Fruit fly (Drosophila melanogaster) whole organism, prepupa: ENCODE measurements around the gene SCAR.

ENCODE experiments used
- CG10631 ChIP-seq: fragments of 200-800 bp; sonication (Bioruptor generic); optimal IDR thresholded peaks from 2 replicates; lab custom pipeline; 2016; ENCODE audit warnings: missing biosample characterization, missing genetic modification characterization
- CG10669 ChIP-seq: fragments of 200-800 bp; sonication (Bioruptor generic); optimal IDR thresholded peaks from 3 replicates; lab custom pipeline; 2018; ENCODE audit warnings: missing biosample characterization, mild to moderate bottlenecking, missing genetic modification characterization, moderate library complexity
- CG11294 ChIP-seq: fragments of 200-800 bp; sonication (Bioruptor generic); IDR thresholded peaks from 2 replicates; pipeline ENCODE4 v1.3.6; 2022; ENCODE audit warnings: missing biosample characterization, missing genetic modification characterization
- CG11902 ChIP-seq: fragments of 200-800 bp; sonication (Bioruptor generic); optimal IDR thresholded peaks from 3 replicates; lab custom pipeline; 2016; ENCODE audit warnings: missing biosample characterization, missing genetic modification characterization
- CG1621 ChIP-seq: fragments of 200-800 bp; sonication (Bioruptor generic); optimal IDR thresholded peaks from 3 replicates; lab custom pipeline; 2018; ENCODE audit warnings: missing biosample characterization, mild to moderate bottlenecking, missing genetic modification characterization
- CG16779 ChIP-seq: fragments of 200-800 bp; sonication (Bioruptor generic); optimal IDR thresholded peaks from 3 replicates; lab custom pipeline; 2017; ENCODE audit warnings: missing biosample characterization, mild to moderate bottlenecking, missing genetic modification characterization
- CG3032 ChIP-seq: fragments of 200-800 bp; optimal IDR thresholded peaks from 2 replicates; lab custom pipeline; 2019; ENCODE audit warnings: missing biosample characterization, mild to moderate bottlenecking, missing genetic modification characterization, moderate library complexity
- CG31627 ChIP-seq: fragments of 200-800 bp; sonication (Bioruptor generic); optimal IDR thresholded peaks from 3 replicates; lab custom pipeline; 2016; ENCODE audit warnings: missing biosample characterization, missing genetic modification characterization
- CG32006 ChIP-seq: fragments of 200-800 bp; sonication (Bioruptor generic); optimal IDR thresholded peaks from 3 replicates; lab custom pipeline; 2017; ENCODE audit warnings: missing biosample characterization, mild to moderate bottlenecking, missing genetic modification characterization
- CG6276 ChIP-seq: fragments of 200-800 bp; sonication (Bioruptor generic); optimal IDR thresholded peaks from 2 replicates; lab custom pipeline; 2017; ENCODE audit warnings: missing biosample characterization, mild to moderate bottlenecking, missing genetic modification characterization
- CG6808 ChIP-seq: fragments of 200-800 bp; sonication (Bioruptor generic); optimal IDR thresholded peaks from 3 replicates; lab custom pipeline; 2017; ENCODE audit warnings: missing biosample characterization, missing genetic modification characterization, mild to moderate bottlenecking, moderate library complexity, missing genetic modification reagents
- CG7368 ChIP-seq: fragments of 200-800 bp; sonication (Bioruptor generic); optimal IDR thresholded peaks from 3 replicates; lab custom pipeline; 2016; ENCODE audit warnings: missing biosample characterization, missing genetic modification characterization
- CG8319 ChIP-seq: fragments of 200-800 bp; sonication (Bioruptor generic); optimal IDR thresholded peaks from 3 replicates; lab custom pipeline; 2016; ENCODE audit warnings: missing biosample characterization, missing genetic modification characterization
- CG8632 ChIP-seq: fragments of 200-800 bp; sonication (Bioruptor generic); optimal IDR thresholded peaks from 3 replicates; lab custom pipeline; 2016; ENCODE audit warnings: missing biosample characterization, missing genetic modification characterization
- CG9139 ChIP-seq: fragments of 200-800 bp; sonication (Bioruptor generic); optimal IDR thresholded peaks from 3 replicates; lab custom pipeline; 2017; ENCODE audit warnings: missing biosample characterization, mild to moderate bottlenecking, missing genetic modification characterization
- Eip75B ChIP-seq: fragments of 200-800 bp; sonication (Bioruptor generic); optimal IDR thresholded peaks from 3 replicates; lab custom pipeline; 2016; ENCODE audit warnings: missing biosample characterization, missing genetic modification characterization
- Eip78C ChIP-seq: fragments of 200-800 bp; sonication (Bioruptor generic); peaks from one replicate; lab custom pipeline; 2016; ENCODE audit warnings: missing biosample characterization, missing genetic modification characterization
- Ets21C ChIP-seq: fragments of 200-800 bp; sonication (Bioruptor generic); optimal IDR thresholded peaks from 3 replicates; lab custom pipeline; 2016; ENCODE audit warnings: missing biosample characterization, missing genetic modification characterization
- Hr39 ChIP-seq: fragments of 200-800 bp; sonication (Bioruptor generic); optimal IDR thresholded peaks from 2 replicates; lab custom pipeline; 2016; ENCODE audit warnings: missing biosample characterization, missing genetic modification characterization
- Hr4 ChIP-seq: fragments of 200-800 bp; sonication (Bioruptor generic); optimal IDR thresholded peaks from 3 replicates; lab custom pipeline; 2016; ENCODE audit warnings: missing biosample characterization, missing genetic modification characterization
- Lpt ChIP-seq: fragments of 200-800 bp; sonication (Bioruptor generic); optimal IDR thresholded peaks from 3 replicates; lab custom pipeline; 2016; ENCODE audit warnings: missing biosample characterization, missing genetic modification characterization
- Met ChIP-seq: fragments of 200-800 bp; sonication (Bioruptor generic); optimal IDR thresholded peaks from 3 replicates; lab custom pipeline; 2016; ENCODE audit warnings: missing biosample characterization, missing genetic modification characterization
- Smox ChIP-seq: fragments of 200-800 bp; sonication (Bioruptor generic); optimal IDR thresholded peaks from 3 replicates; lab custom pipeline; 2016; ENCODE audit warnings: missing biosample characterization, missing genetic modification characterization
- acj6 ChIP-seq: fragments of 200-800 bp; sonication (Bioruptor generic); optimal IDR thresholded peaks from 3 replicates; lab custom pipeline; 2016; ENCODE audit warnings: missing biosample characterization, missing genetic modification characterization
- dsx ChIP-seq: fragments of 200-800 bp; optimal IDR thresholded peaks from 3 replicates; lab custom pipeline; 2019; ENCODE audit warnings: missing biosample characterization, mild to moderate bottlenecking, missing genetic modification characterization, moderate library complexity; ENCODE audit not compliant: poor library complexity, severe bottlenecking
- eg ChIP-seq: fragments of 200-800 bp; sonication (Bioruptor generic); IDR thresholded peaks from 3 replicates; pipeline ENCODE4 v1.3.6; 2022; ENCODE audit warnings: missing biosample characterization, missing genetic modification characterization
- fd59A ChIP-seq: fragments of 200-800 bp; sonication (Bioruptor generic); optimal IDR thresholded peaks from 2 replicates; lab custom pipeline; 2017; ENCODE audit warnings: missing biosample characterization, mild to moderate bottlenecking, missing genetic modification characterization, missing genetic modification reagents
- fkh ChIP-seq: fragments of 200-800 bp; sonication (Bioruptor generic); optimal IDR thresholded peaks from 3 replicates; lab custom pipeline; 2017; ENCODE audit warnings: missing biosample characterization, mild to moderate bottlenecking, missing genetic modification characterization, moderate library complexity
- pdm3 ChIP-seq: fragments of 200-800 bp; sonication (Bioruptor generic); optimal IDR thresholded peaks from 3 replicates; lab custom pipeline; 2016; ENCODE audit warnings: missing biosample characterization, missing genetic modification characterization
- ss ChIP-seq, 2 experiments: fragments of 200-800 bp; sonication (Bioruptor generic); optimal IDR thresholded peaks; 2 replicates in 1 of 2; 3 replicates in 1 of 2; lab custom pipeline; 2017 to 2018; ENCODE audit warnings: mild to moderate bottlenecking in 2 of 2, missing biosample characterization in 2 of 2, missing genetic modification characterization in 2 of 2, moderate library complexity in 1 of 2
- svp ChIP-seq: fragments of 200-800 bp; sonication (Bioruptor generic); peaks from one replicate; lab custom pipeline; 2016; ENCODE audit warnings: missing biosample characterization, missing genetic modification characterization

Gene SCAR

DNA sequence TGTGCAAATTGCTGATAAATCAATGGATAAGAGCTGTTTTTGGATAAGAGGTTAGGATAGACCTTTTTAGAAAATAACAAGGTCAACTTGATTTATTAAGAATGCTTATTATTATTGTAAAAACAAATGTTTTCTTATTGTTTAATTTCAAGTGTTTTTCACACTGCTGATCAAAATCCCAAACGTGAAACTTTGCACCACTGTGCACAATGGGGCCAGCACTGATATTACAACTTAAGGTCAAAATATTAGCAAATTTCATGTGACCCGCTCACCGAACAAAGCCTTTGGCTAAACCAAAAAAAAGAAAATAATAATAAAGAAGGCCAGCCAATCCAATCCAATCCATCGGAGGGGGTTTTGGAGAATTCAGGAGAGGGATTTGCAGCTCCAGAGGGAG is 46.2 kb downstream of the SCAR start (continued):
- peak; percentile 9 for TF ChIP-seq CG31627
- TF ChIP-seq Lpt = no peak
- peak; percentile 25 for TF ChIP-seq Hr4 (GFP tag; lab: Kevin White, UChicago)
- TF ChIP-seq fkh (GFP tag; lab: Kevin White, UChicago) = no peak
- TF ChIP-seq CG11294 (GFP tag; lab: Robert Waterston, UW) = no peak
- TF ChIP-seq Ets21C (GFP tag; lab: Kevin White, UChicago) = peak; percentile 15
- TF ChIP-seq eg = no peak
- no peak for TF ChIP-seq CG10669 (GFP tag; lab: Kevin White, UChicago)
- TF ChIP-seq fd59A (GFP tag; lab: Kevin White, UChicago) = no peak
- no peak for TF ChIP-seq CG8319 (GFP tag; lab: Kevin White, UChicago)
- no peak for TF ChIP-seq Eip75B (GFP tag; lab: Kevin White, UChicago)
- TF ChIP-seq CG7368 (GFP tag; lab: Kevin White, UChicago) = no peak
- no peak for TF ChIP-seq CG3032 (tag; lab: Kevin White, UChicago)
- no peak for TF ChIP-seq CG9139 (GFP tag; lab: Kevin White, UChicago)
- peak; percentile 35 for TF ChIP-seq Met (GFP tag; lab: Kevin White, UChicago)
- peak; percentile 42 for TF ChIP-seq acj6
- no peak for TF ChIP-seq CG8632 (GFP tag; lab: Kevin White, UChicago)
- TF ChIP-seq CG10631 (GFP tag; lab: Kevin White, UChicago) = no peak
- TF ChIP-seq pdm3 (GFP tag; lab: Kevin White, UChicago) = peak; percentile 28
- TF ChIP-seq CG6276 (GFP tag; lab: Kevin White, UChicago) = no peak
- peak; percentile 9 for TF ChIP-seq Hr39 (GFP tag; lab: Kevin White, UChicago)
- no peak for TF ChIP-seq CG16779 (tag; lab: Kevin White, UChicago)

DNA sequence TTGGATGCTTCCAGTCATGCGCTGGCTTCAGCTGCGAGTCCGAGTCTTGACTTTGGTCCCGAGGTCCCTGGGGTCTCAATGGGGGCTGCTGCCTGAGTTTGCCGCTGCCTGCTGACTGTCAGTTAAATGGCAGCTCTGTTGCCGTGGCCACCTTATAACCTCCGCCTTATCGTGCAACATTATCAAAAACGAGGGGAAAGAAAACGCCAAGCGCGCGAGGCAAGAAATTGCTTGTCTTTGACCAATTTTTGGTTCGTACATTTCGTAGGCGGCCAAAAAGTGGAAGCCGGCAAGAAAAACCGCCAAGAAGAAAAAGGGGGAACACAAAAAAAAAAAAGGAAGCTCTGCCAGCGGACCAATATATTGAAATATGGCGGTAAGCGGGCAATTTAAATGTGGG is 47.3 kb downstream of the SCAR start:
- no peak for TF ChIP-seq ss (GFP tag; optimal IDR thresholded peaks at IDR 0.05; lab: Kevin White, UChicago)
- peak; percentile 73 for TF ChIP-seq svp (GFP tag; lab: Kevin White, UChicago)
- peak; percentile 2 for TF ChIP-seq CG32006 (GFP tag; lab: Kevin White, UChicago)
- peak; percentile 62 for TF ChIP-seq Eip78C (GFP tag; lab: Kevin White, UChicago)

DNA sequence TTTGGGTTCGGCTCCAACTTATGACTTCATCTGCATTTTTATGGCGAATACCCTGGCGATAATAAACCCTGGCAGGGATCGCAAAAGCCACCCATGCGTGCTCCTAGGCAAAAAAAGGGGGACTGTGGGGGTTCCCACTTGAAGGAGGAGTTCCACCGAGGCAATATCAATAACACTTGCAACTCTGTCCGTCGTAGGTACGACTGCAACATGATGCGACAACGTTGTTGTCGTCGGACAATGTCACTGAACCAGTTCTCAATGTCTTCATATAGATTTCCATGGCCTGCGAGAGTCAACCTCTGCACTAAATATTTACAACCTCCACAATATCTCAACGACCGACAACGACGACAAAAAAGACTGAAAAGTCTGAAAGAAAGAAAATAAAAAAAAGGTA is 50.6 kb downstream of the SCAR start:
- TF ChIP-seq dsx (GFP tag; lab: Kevin White, UChicago) (peak; percentile 92), CG1621 (tag; lab: Kevin White, UChicago) (no peak), ss (GFP tag; optimal IDR thresholded peaks at IDR 0.05; lab: Kevin White, UChicago) (peak; percentile 16 to 20), CG9139 (GFP tag; lab: Kevin White, UChicago) (peak; percentile 5), CG6808 (GFP tag; lab: Kevin White, UChicago) (peak; percentile 11), Lpt (peak; percentile 21), Smox (GFP tag; lab: Kevin White, UChicago) (no peak)

DNA sequence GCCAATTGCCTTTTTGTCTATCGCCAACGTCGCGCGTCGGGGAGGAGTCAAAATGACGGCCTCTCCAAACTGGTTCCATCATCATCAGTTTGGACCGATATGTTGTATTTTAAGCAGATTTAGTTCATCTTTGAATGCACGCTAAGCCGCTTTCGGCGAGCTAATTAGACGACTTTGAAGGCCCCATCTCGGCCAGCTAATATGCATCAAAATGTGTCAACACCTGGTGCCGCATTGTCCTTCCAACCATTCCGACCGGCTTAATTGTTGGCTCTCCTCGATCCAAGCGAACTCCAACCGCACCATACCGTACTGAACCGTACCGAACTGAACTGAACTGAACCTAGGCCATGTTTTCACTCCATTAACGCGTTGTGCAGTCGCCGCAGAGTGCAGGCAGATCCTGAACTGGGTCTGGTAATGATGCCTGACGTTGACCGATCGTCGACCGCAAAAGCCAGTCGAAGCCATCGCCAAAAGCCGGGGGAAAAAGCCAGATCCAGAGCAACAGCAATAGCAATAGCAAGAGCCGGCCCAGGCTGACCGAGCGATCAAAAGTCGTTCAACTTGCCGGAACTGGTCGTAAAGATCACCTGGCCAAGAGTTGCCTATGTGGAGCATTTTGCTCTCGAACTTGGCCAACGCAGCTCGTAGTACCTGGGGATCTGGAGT is 51.4 kb downstream of the SCAR start:
- TF ChIP-seq CG10631 (GFP tag; lab: Kevin White, UChicago) = no peak
- TF ChIP-seq CG11902 (GFP tag; lab: Kevin White, UChicago) = no peak
- TF ChIP-seq, all 60 proteins: peak for 0
